Fruit fly (Drosophila melanogaster): ENCODE data around the gene SdicA.

DNA sequence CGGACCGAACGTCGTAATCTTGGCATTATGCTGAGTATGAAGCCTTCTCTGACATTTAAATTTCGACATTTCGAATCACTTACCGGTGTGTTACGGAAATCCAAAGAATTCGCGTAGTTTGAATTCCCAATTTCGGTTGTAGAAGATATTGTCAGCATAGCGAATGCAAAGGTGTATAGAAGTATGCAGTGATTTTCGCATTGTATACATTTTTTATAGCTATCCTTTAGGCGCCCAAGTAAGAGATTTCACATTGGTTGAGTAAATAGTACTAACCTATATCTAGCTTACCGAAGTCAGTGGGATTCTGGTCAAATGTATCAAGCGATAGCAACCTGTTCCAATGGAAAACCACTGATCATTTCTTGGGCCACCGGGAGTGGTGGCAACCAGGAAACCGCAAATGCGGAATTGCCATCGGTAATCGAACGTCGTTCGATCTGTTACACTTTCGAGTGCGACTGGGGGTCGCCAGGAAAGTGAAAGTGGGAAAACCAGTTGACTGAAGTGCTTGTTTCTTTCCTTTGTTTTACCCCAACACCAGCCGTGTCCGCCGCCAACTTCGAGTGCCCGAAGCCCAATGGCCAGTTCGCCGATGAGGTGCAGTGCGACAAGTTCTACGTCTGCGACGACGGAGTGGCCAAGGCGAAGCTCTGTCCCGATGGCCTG, 38.9 kb upstream of the SdicA start:
- TF ChIP-seq h (optimal IDR thresholded peaks at IDR 0.05) (no peak), Sin3A (optimal IDR thresholded peaks at IDR 0.05) (no peak), Myc (optimal IDR thresholded peaks at IDR 0.05) (no peak)

Data from Kc167 (cell line).